Worm (Caenorhabditis elegans): ENCODE results near the gene ppk-3.

Gene ppk-3

DNA sequence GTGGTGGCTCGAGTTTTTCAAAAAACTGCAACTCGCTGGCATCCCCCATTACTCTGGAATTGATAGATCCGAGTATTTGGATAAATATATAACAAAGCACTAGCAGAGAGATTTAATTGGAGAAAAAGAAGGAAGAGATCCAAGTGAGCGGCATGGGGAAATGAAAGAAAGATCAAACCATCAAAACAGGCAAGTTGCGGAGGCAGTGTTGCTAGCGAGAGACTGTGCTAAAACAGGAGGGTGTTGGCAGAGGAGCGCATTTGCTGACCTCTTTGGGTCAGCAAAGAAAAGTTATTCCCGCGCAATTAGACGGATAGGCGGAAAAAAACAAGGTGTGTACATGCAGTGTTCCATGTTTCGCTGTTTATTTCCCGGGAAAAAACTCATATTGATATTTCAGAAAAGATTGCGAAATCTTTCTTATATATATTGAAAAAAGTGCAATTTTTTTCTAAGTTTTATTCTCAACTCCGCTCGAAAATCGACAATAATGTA is at the start of gene ppk-3:
Gene ppk-3 (minus strand): TSS at position 51 of the 495 bp plus-strand sequence.
- peak; percentile 33 for TF ChIP-seq cog-1 (tag; optimal IDR thresholded peaks at IDR 0.05)
- TF ChIP-seq med-1 (GFP tag; optimal IDR thresholded peaks at IDR 0.05; ENCODE audit: insufficient read depth): no peak

DNA sequence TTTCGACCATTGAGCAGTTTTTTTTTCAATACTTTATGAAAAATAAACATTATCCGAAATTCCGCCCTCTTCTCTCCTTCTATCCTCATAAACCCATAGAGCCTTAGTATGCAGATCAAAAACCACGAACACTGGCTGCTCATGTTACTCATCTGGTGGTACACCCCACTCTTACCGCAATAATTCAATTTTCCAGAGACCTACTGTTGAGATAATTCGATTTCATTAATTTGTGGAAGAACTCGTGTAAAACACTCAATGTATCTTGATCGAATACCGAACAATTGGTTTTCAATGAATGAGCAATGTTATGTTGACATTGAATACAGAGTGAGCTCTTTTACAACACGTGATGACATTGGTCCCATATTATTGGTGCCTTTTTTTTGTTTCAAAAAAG is 46.0 kb upstream of the ppk-3 start:
- TF ChIP-seq ztf-23 (GFP tag; IDR thresholded peaks at IDR 0.05) (no peak), klf-2 (GFP tag; conservative IDR thresholded peaks at IDR 0.05) (no peak), tab-1 (GFP tag; IDR thresholded peaks at IDR 0.05) (no peak), T22C8.4 (GFP tag; IDR thresholded peaks at IDR 0.05) (no peak), cog-1 (tag; optimal IDR thresholded peaks at IDR 0.05) (no peak), med-1 (GFP tag; optimal IDR thresholded peaks at IDR 0.05; ENCODE audit: insufficient read depth) (no peak), ref-1 (GFP tag; conservative IDR thresholded peaks at IDR 0.05) (no peak), ztf-29 (GFP tag; IDR thresholded peaks at IDR 0.05) (no peak), flt-1 (GFP tag; IDR thresholded peaks at IDR 0.05) (no peak)

DNA sequence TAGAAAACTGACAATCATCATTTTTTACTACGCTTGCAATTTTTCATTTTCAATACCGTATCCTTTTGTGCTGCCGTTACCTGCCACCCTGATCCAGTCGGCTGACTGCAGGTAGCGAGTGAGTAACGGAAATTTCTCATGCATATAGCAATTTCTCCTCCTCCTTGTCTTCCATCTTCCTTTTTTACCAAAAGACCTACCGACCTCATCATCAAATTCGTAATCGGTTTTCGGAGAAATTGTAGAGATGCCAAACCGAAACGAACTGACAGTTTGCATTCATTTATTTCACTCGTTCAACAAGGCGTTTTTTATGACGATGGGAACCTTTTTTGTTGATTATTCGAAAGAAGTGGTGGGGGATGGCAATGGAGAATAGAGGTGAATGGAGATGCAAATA is 40.8 kb upstream of the ppk-3 start:
- TF ChIP-seq ref-1 (GFP tag; conservative IDR thresholded peaks at IDR 0.05): no peak
- no peak for TF ChIP-seq klf-2 (GFP tag; conservative IDR thresholded peaks at IDR 0.05)
- TF ChIP-seq T22C8.4 (GFP tag; IDR thresholded peaks at IDR 0.05): no peak
- TF ChIP-seq ztf-23 (GFP tag; IDR thresholded peaks at IDR 0.05): no peak
- no peak for TF ChIP-seq ztf-29 (GFP tag; IDR thresholded peaks at IDR 0.05)
- TF ChIP-seq cog-1 (tag; optimal IDR thresholded peaks at IDR 0.05): no peak
- TF ChIP-seq tab-1 (GFP tag; IDR thresholded peaks at IDR 0.05): no peak
- TF ChIP-seq flt-1 (GFP tag; IDR thresholded peaks at IDR 0.05): no peak
- no peak for TF ChIP-seq med-1 (GFP tag; optimal IDR thresholded peaks at IDR 0.05; ENCODE audit: insufficient read depth)

DNA sequence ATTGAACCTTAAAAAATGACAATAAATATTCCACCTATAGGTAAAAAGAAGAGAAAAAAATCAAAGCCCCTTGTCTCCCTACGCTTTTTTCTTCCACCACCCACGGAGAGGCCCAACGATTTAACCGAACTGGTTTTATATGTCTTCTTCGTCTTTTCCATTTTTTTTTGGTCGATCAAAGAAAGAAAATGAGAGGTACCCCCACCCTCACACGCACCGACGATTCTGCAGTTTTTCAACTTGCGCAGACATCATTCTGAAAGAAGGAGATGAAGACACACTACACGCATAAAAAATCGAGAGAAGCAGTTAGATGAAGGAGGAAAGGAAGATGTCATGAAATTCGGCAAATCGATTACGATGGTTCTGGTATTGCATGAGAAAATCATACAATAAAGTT is 38.9 kb upstream of the ppk-3 start:
- TF ChIP-seq cog-1 (tag; optimal IDR thresholded peaks at IDR 0.05) (no peak), T22C8.4 (GFP tag; IDR thresholded peaks at IDR 0.05) (no peak), ref-1 (GFP tag; conservative IDR thresholded peaks at IDR 0.05) (no peak), klf-2 (GFP tag; conservative IDR thresholded peaks at IDR 0.05) (no peak)

DNA sequence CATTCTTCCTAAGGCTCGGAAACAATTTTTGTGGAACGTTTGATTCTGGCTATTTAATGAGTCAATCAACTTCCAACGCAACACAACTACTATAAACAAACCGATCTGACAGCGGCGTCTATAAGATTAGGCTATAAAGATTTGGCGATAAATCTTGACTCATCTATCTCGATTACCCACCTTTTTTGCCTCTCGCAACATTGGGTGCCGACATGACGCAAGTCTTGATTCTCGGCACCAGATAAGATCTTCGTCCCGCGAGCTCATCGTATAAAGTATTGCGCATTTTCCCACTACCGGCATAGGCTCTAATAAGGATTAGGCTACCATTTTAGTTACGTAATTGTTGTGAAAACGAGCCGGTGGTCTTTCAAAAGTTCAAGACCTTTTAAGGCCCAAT is 36.5 kb upstream of the ppk-3 start:
- TF ChIP-seq flt-1 (GFP tag; IDR thresholded peaks at IDR 0.05) (0 out of 2 replicates have a peak, but pooled peaks have one; percentile 54), ztf-29 (GFP tag; IDR thresholded peaks at IDR 0.05) (no peak)

DNA sequence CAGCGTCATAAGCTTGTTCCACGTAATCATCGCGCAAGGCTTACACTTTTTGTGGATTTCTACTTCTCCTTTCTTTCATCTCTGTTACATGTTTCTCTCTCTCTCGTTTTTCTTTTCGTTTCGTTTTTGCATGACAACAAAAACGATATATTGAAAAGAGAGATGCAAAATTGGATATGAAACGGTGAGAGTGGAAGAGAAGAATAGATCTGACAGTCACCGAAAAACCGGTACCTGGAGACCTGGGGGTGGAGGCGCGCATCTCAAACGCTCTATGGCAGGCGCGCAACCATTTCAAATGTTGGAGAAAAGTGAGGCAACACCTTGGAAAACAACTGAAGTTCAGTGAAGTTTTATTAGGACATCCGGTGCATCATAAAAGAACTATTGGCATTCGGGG is 34.2 kb upstream of the ppk-3 start:
- TF ChIP-seq ztf-29 (GFP tag; IDR thresholded peaks at IDR 0.05): no peak
- no peak for TF ChIP-seq flt-1 (GFP tag; IDR thresholded peaks at IDR 0.05)
- no peak for TF ChIP-seq med-1 (GFP tag; optimal IDR thresholded peaks at IDR 0.05; ENCODE audit: insufficient read depth)
- no peak for TF ChIP-seq cog-1 (tag; optimal IDR thresholded peaks at IDR 0.05)
- TF ChIP-seq ref-1 (GFP tag; conservative IDR thresholded peaks at IDR 0.05): no peak
- TF ChIP-seq tab-1 (GFP tag; IDR thresholded peaks at IDR 0.05): no peak
- TF ChIP-seq T22C8.4 (GFP tag; IDR thresholded peaks at IDR 0.05): no peak
- TF ChIP-seq ztf-23 (GFP tag; IDR thresholded peaks at IDR 0.05): no peak
- no peak for TF ChIP-seq klf-2 (GFP tag; conservative IDR thresholded peaks at IDR 0.05)

DNA sequence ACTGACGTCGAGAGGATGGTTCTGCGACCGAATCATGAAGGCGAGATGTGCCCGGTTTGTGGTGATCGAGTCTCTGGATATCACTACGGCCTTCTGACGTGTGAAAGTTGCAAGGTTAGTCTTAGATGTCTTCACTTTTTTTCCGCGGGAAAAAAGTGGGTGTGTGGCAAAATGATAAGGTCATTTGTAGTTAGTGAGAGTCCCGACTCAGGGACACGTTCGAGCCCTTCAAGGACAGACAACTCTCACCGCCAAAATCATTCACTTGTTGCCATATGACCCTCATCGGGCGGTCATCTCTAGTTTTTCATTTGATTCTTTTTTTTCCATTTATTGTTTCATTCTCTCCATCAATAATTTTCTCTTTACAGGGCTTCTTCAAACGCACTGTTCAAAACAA is 33.5 kb upstream of the ppk-3 start:
- no peak for TF ChIP-seq klf-2 (GFP tag; conservative IDR thresholded peaks at IDR 0.05)

DNA sequence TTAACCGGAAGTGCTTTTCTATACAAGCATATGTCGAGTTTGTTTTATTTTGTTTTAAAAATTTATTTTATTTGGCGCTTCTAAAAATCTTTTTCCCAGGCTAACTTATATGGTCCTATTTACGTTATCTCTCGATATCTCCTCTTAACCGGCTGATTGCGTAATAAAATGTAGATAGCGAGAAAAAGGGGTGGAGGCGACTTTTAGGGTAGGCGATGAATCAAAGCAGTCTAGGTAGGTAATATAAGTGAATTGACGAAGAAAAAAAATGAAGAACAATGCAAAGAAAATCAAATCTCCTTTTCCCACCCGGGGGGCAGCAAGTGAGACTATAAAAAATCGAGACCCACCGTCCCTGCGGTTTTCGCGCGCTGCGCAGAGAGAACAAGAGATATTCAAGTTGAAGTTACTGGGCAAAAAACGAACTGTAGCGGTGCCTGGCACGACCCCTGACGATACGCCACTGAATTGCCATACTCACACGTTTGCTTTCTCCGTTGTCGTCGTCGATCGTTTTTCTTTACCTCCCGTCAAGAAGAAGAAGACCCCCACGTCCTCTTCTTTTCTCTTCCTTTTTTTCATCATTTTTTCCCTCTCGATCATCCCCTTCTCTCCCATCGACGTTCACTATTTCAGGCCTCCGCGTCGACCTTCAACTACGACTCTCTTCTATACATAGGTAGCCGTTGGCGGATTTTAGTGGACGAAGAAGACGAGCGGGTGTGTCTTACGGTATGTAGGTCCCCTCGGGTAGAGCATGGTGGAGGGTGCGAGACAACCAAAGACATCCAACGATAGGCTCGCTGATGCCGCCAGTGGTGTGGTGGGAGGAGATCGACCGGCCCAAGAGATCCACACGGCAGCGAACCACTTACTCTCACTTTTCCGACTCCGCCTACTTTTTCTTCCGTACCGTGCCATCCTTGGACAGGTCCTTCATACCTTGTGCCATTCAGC is 32.7 kb upstream of the ppk-3 start, which contains the start of gene nhr-25:
Gene nhr-25 (plus strand): TSS at position 637 of the 957 bp plus-strand sequence.
- TF ChIP-seq T22C8.4 (GFP tag; IDR thresholded peaks at IDR 0.05): no peak
- TF ChIP-seq flt-1 (GFP tag; IDR thresholded peaks at IDR 0.05): no peak
- TF ChIP-seq klf-2 (GFP tag; conservative IDR thresholded peaks at IDR 0.05): no peak
- TF ChIP-seq cog-1 (tag; optimal IDR thresholded peaks at IDR 0.05): no peak
- TF ChIP-seq med-1 (GFP tag; optimal IDR thresholded peaks at IDR 0.05; ENCODE audit: insufficient read depth): no peak
- no peak for TF ChIP-seq ztf-29 (GFP tag; IDR thresholded peaks at IDR 0.05)
- no peak for TF ChIP-seq tab-1 (GFP tag; IDR thresholded peaks at IDR 0.05)
- TF ChIP-seq ref-1 (GFP tag; conservative IDR thresholded peaks at IDR 0.05): no peak
- no peak for TF ChIP-seq ztf-23 (GFP tag; IDR thresholded peaks at IDR 0.05)

DNA sequence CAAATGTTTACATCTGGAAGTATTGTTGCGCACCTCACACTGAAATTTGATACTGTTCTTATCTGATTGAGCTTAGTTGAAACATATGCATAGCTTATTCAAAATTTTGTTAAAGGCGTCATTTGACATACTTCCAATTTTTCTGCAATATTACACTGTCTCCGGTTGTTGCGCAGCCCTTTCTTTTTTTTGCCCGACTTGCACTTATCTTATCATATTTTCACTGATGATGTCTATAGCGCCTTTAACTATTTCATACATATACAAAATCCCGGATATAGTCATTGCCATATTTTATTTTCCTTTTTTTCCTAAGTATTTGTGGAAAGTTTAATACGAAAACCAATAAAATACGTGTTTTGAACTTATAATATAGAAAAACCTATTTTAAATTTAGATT is 31.3 kb upstream of the ppk-3 start:
- TF ChIP-seq ztf-29 (GFP tag; IDR thresholded peaks at IDR 0.05): no peak
- TF ChIP-seq med-1 (GFP tag; optimal IDR thresholded peaks at IDR 0.05; ENCODE audit: insufficient read depth): no peak
- TF ChIP-seq klf-2 (GFP tag; conservative IDR thresholded peaks at IDR 0.05): no peak
- no peak for TF ChIP-seq ztf-23 (GFP tag; IDR thresholded peaks at IDR 0.05)
- TF ChIP-seq ref-1 (GFP tag; conservative IDR thresholded peaks at IDR 0.05): no peak
- no peak for TF ChIP-seq tab-1 (GFP tag; IDR thresholded peaks at IDR 0.05)
- no peak for TF ChIP-seq cog-1 (tag; optimal IDR thresholded peaks at IDR 0.05)
- TF ChIP-seq T22C8.4 (GFP tag; IDR thresholded peaks at IDR 0.05): no peak
- no peak for TF ChIP-seq flt-1 (GFP tag; IDR thresholded peaks at IDR 0.05)

DNA sequence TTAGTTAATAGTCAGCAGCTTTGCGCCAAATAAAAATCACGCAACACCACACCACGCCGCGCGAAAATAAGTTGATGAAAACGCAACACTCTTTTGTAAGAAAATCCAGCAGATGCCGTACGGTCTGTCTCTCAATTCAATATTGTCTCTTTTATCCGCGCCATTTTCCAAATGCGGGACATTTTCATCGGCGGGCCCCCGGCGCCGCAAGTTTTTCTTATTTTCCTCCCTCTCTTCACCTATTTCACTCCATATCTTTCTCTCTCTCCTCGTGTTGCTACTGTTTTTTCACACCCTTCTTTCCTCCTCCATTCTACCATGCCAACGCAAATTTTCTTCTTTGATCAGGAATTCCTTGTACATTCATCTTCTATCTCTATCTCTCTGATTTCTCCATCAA is 30.9 kb upstream of the ppk-3 start:
- TF ChIP-seq T22C8.4 (GFP tag; IDR thresholded peaks at IDR 0.05) (no peak), cog-1 (tag; optimal IDR thresholded peaks at IDR 0.05) (no peak), klf-2 (GFP tag; conservative IDR thresholded peaks at IDR 0.05) (no peak), flt-1 (GFP tag; IDR thresholded peaks at IDR 0.05) (no peak), ztf-29 (GFP tag; IDR thresholded peaks at IDR 0.05) (no peak), ref-1 (GFP tag; conservative IDR thresholded peaks at IDR 0.05) (no peak), ztf-23 (GFP tag; IDR thresholded peaks at IDR 0.05) (no peak), tab-1 (GFP tag; IDR thresholded peaks at IDR 0.05) (no peak), med-1 (GFP tag; optimal IDR thresholded peaks at IDR 0.05; ENCODE audit: insufficient read depth) (no peak)

Data from whole organism, midembryonic.